Worm (Caenorhabditis elegans): ENCODE measurements around the gene str-69.

- TF ChIP-seq sox-4 (tag; optimal IDR thresholded peaks at IDR 0.05): no peak
- no peak for TF ChIP-seq ama-1 (optimal IDR thresholded peaks at IDR 0.05)
- TF ChIP-seq ceh-2 (tag; optimal IDR thresholded peaks at IDR 0.05): no peak
- TF ChIP-seq ceh-19 (GFP tag; optimal IDR thresholded peaks at IDR 0.05): no peak
- TF ChIP-seq pqm-1 (tag; optimal IDR thresholded peaks at IDR 0.05): no peak
- TF ChIP-seq tbx-7 (tag; optimal IDR thresholded peaks at IDR 0.05): no peak
- TF ChIP-seq zip-5 (tag; optimal IDR thresholded peaks at IDR 0.05): no peak
- TF ChIP-seq C08G9.2 (tag; optimal IDR thresholded peaks at IDR 0.05): no peak
- no peak for TF ChIP-seq nfya-1 (tag; optimal IDR thresholded peaks at IDR 0.05)
- no peak for TF ChIP-seq dmd-4 (tag; optimal IDR thresholded peaks at IDR 0.05; ENCODE audit: borderline replicate concordance)
- no peak for TF ChIP-seq F13H6.1 (tag; optimal IDR thresholded peaks at IDR 0.05)
These were observed 32.8 kb upstream of the str-69 start, which contains the start of the genes irld-3 and F02C9.1 for ce11 chrV:3138488-3138887.

Data from whole organism, late embryonic.